Worm (Caenorhabditis elegans): ENCODE results near the gene nsph-1.1.

ce11 chrII:8770675-8771074, 4.1 kb downstream of the nsph-1.1 start, which contains the start of gene let-19:
- TF ChIP-seq him-1 (tag; optimal IDR thresholded peaks at IDR 0.05) (no peak), W03F9.2 (tag; optimal IDR thresholded peaks at IDR 0.05) (no peak)

Data from whole organism, L4/young adult.